Fruit fly (Drosophila melanogaster): ENCODE data around the gene CG2841.

- TF ChIP-seq sv (GFP tag; optimal IDR thresholded peaks at IDR 0.05) (no peak), Dfd (GFP tag; optimal IDR thresholded peaks at IDR 0.05) (no peak), Abd-B (GFP tag; optimal IDR thresholded peaks at IDR 0.05) (no peak), Myc (optimal IDR thresholded peaks at IDR 0.05) (no peak), GATAd (GFP tag; optimal IDR thresholded peaks at IDR 0.05) (no peak), jim (GFP tag; optimal IDR thresholded peaks at IDR 0.05) (no peak), Hr78 (GFP tag; optimal IDR thresholded peaks at IDR 0.05) (no peak), usp (GFP tag; optimal IDR thresholded peaks at IDR 0.05) (no peak), OdsH (GFP tag; optimal IDR thresholded peaks at IDR 0.05) (no peak), psq (GFP tag; optimal IDR thresholded peaks at IDR 0.05) (no peak), pan (optimal IDR thresholded peaks at IDR 0.05) (no peak), CG9705 (GFP tag; optimal IDR thresholded peaks at IDR 0.05) (no peak)
Measured at dm6 chrX:2356441-2356840, 9.7 kb downstream of the CG2841 start.

All from whole organism, wandering third instar larva.